Fruit fly (Drosophila melanogaster): ENCODE results near the gene Skel.

DNA sequence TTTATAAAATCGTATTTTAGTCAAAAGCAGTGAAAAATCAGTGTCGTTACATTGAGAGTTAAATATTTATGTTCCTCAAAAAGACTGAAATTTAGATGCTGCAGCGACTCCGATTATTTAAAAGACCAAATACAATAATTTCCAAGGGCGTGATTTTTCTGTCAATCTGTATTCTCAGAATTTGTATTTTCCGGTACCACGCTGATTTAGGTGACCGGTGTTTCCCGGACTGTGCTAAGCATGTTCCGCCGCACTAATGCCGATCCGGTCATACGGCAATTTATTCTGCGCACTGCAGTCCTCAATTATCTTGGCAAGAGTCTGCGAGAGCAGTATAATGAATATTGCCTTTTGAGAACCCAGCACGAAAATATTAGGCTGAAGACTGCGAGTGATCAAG is 20.0 kb downstream of the Skel start, which contains the start of the genes CG31467 and CG14684:
- TF ChIP-seq abd-A (tag; optimal IDR thresholded peaks at IDR 0.05) (no peak), CG1233 (GFP tag; optimal IDR thresholded peaks at IDR 0.05) (no peak), Eip74EF (GFP tag; optimal IDR thresholded peaks at IDR 0.05) (no peak), CG2116 (GFP tag; optimal IDR thresholded peaks at IDR 0.05) (no peak), CG5953 (GFP tag; IDR thresholded peaks at IDR 0.05) (no peak), Bteb2 (GFP tag; optimal IDR thresholded peaks at IDR 0.05) (no peak), CG4730 (GFP tag; IDR thresholded peaks at IDR 0.05) (no peak)

Data from whole organism, embryonic.